Worm (Caenorhabditis elegans): Measurements from ENCODE around the gene R13A5.7.

R13A5.7 gene

ce11 chrIII:7521163-7521562 lies 48.8 kb downstream of the R13A5.7 start, which contains the start of gene lig-4:
Gene lig-4 (plus strand): TSS chrIII:7521463.
- TF ChIP-seq peb-1 (tag; optimal IDR thresholded peaks at IDR 0.05) (no peak), snpc-4 (tag; optimal IDR thresholded peaks at IDR 0.05) (no peak), nhr-12 (tag; optimal IDR thresholded peaks at IDR 0.05) (no peak), skn-1 (tag; optimal IDR thresholded peaks at IDR 0.05) (no peak), sma-9 (GFP tag; optimal IDR thresholded peaks at IDR 0.05) (no peak), sma-9 (tag; optimal IDR thresholded peaks at IDR 0.05) (no peak), alr-1 (tag; optimal IDR thresholded peaks at IDR 0.05) (no peak), fos-1 (tag; optimal IDR thresholded peaks at IDR 0.05) (no peak), lin-39 (tag; optimal IDR thresholded peaks at IDR 0.05) (no peak), nhr-10 (tag; optimal IDR thresholded peaks at IDR 0.05) (no peak), nhr-6 (tag; optimal IDR thresholded peaks at IDR 0.05) (no peak), Y55F3AM.14 (GFP tag; optimal IDR thresholded peaks at IDR 0.05) (no peak), nhr-11 (tag; optimal IDR thresholded peaks at IDR 0.05) (no peak)

- TF ChIP-seq elt-1 (tag; optimal IDR thresholded peaks at IDR 0.05) (no peak), crh-2 (tag; optimal IDR thresholded peaks at IDR 0.05) (peak; percentile 94), elt-3 (tag; optimal IDR thresholded peaks at IDR 0.05) (no peak), sem-4 (tag; optimal IDR thresholded peaks at IDR 0.05) (peak; percentile 93), unc-62 (GFP tag; optimal IDR thresholded peaks at IDR 0.05) (no peak), ceh-16 (tag; optimal IDR thresholded peaks at IDR 0.05) (peak; percentile 26), lsy-2 (tag; optimal IDR thresholded peaks at IDR 0.05) (peak; percentile 89 to 96), peb-1 (tag; optimal IDR thresholded peaks at IDR 0.05) (no peak), lin-11 (tag; optimal IDR thresholded peaks at IDR 0.05) (peak; percentile 40), nhr-11 (tag; optimal IDR thresholded peaks at IDR 0.05) (no peak), gmeb-1 (tag; optimal IDR thresholded peaks at IDR 0.05) (peak; percentile 91), egl-27 (tag; optimal IDR thresholded peaks at IDR 0.05) (peak; percentile 90), Y55F3AM.14 (GFP tag; optimal IDR thresholded peaks at IDR 0.05) (peak; percentile 67), nhr-77 (tag; optimal IDR thresholded peaks at IDR 0.05) (no peak), F13H6.1 (tag; optimal IDR thresholded peaks at IDR 0.05) (peak; percentile 96), ZK546.5 (tag; optimal IDR thresholded peaks at IDR 0.05) (peak; percentile 53), aly-2 (tag; optimal IDR thresholded peaks at IDR 0.05) (no peak), nhr-12 (tag; optimal IDR thresholded peaks at IDR 0.05) (peak; percentile 64), ztf-1 (GFP tag; conservative IDR thresholded peaks at IDR 0.05) (peak; percentile 92; the same call in 1 of the 2 replicates), nhr-25 (tag; optimal IDR thresholded peaks at IDR 0.05) (no peak), nhr-21 (tag; optimal IDR thresholded peaks at IDR 0.05) (peak; percentile 93), unc-55 (GFP tag; optimal IDR thresholded peaks at IDR 0.05) (peak; percentile 98), mab-5 (tag; optimal IDR thresholded peaks at IDR 0.05) (peak; percentile 88), dmd-4 (tag; optimal IDR thresholded peaks at IDR 0.05) (peak; percentile 16), mdl-1 (tag; optimal IDR thresholded peaks at IDR 0.05) (peak in 1 of 2 experiments; percentile 47), ama-1 (optimal IDR thresholded peaks at IDR 0.05) (peak; percentile 61), sma-9 (GFP tag; optimal IDR thresholded peaks at IDR 0.05) (peak; percentile 99), sma-9 (tag; optimal IDR thresholded peaks at IDR 0.05) (no peak), ceh-82 (tag; optimal IDR thresholded peaks at IDR 0.05) (no peak), nhr-129 (tag; optimal IDR thresholded peaks at IDR 0.05) (peak; percentile 77), lin-13 (GFP tag; optimal IDR thresholded peaks at IDR 0.05) (peak; percentile 94), blmp-1 (tag; optimal IDR thresholded peaks at IDR 0.05; ENCODE audit: insufficient read depth) (peak; percentile 41), zag-1 (tag; optimal IDR thresholded peaks at IDR 0.05) (peak; percentile 40), R02D3.7 (tag; optimal IDR thresholded peaks at IDR 0.05) (peak; percentile 56), mbf-1 (tag; optimal IDR thresholded peaks at IDR 0.05) (no peak), nhr-6 (tag; optimal IDR thresholded peaks at IDR 0.05) (peak; percentile 96), fos-1 (tag; optimal IDR thresholded peaks at IDR 0.05) (peak; percentile 75), snpc-4 (tag; optimal IDR thresholded peaks at IDR 0.05) (no peak), C34F6.9 (tag; optimal IDR thresholded peaks at IDR 0.05) (peak; percentile 95), skn-1 (tag; optimal IDR thresholded peaks at IDR 0.05) (peak; percentile 83), ztf-11 (tag; optimal IDR thresholded peaks at IDR 0.05) (peak; percentile 26), sma-3 (GFP tag; optimal IDR thresholded peaks at IDR 0.05) (peak; percentile 97), ztf-4 (tag; optimal IDR thresholded peaks at IDR 0.05) (peak; percentile 84)
Observed at ce11 chrIII:7520672-7521071, 49.3 kb downstream of the R13A5.7 start, which contains the start of the genes cux-7 and C07H6.2. Gene cux-7 (minus strand): TSS chrIII:7520845. Gene C07H6.2 (plus strand): TSS chrIII:7521009.

All from whole organism, L2 larva.